Fruit fly (Drosophila melanogaster): ENCODE data around the gene CG6765.

- TF ChIP-seq CG8478 (optimal IDR thresholded peaks at IDR 0.05): no peak
- no peak for TF ChIP-seq CTCF (optimal IDR thresholded peaks at IDR 0.05)
Observed at dm6 chr3L:8529701-8530100, 17.1 kb downstream of the CG6765 start.
